Worm (Caenorhabditis elegans) whole organism, L1 larva: ENCODE results near the gene C33D9.8.

Source experiments
- C04F5.9 ChIP-seq: sonication (generic microtip); optimal IDR thresholded peaks from 2 replicates; lab custom pipeline; 2016; ENCODE audit warnings: missing genetic modification characterization, missing compliant biosample characterization
- ama-1 ChIP-seq: fragments of 150-350 bp; optimal IDR thresholded peaks from 2 replicates; lab custom pipeline; 2014
- elt-3 ChIP-seq, 6 experiments: fragments of 150-350 bp in 1 of 6; sonication (generic microtip); optimal IDR thresholded peaks; 2 replicates each; lab custom pipeline; 2017 to 2018; ENCODE audit warnings: missing biosample characterization in 6 of 6, missing genetic modification characterization in 6 of 6, inconsistent platforms in 1 of 6
- fos-1 ChIP-seq: fragments of 150-350 bp; optimal IDR thresholded peaks from 2 replicates; lab custom pipeline; 2014; ENCODE audit warnings: missing biosample characterization, missing genetic modification characterization
- lin-15B ChIP-seq: fragments of 150-350 bp; sonication (generic microtip); optimal IDR thresholded peaks from 3 replicates; lab custom pipeline; 2014; ENCODE audit warnings: missing biosample characterization, missing genetic modification characterization
- nhr-77 ChIP-seq: fragments of 150-350 bp; optimal IDR thresholded peaks from 2 replicates; lab custom pipeline; 2014; ENCODE audit warnings: missing biosample characterization, missing genetic modification characterization
- pqm-1 ChIP-seq: sonication (generic microtip); optimal IDR thresholded peaks from 3 replicates; lab custom pipeline; 2017; ENCODE audit warnings: missing biosample characterization, missing genetic modification characterization
- skn-1 ChIP-seq: fragments of 150-350 bp; optimal IDR thresholded peaks from 2 replicates; lab custom pipeline; 2014; ENCODE audit warnings: missing biosample characterization, missing genetic modification characterization
- snpc-4 ChIP-seq: fragments of 150-350 bp; optimal IDR thresholded peaks from 2 replicates; lab custom pipeline; 2014; ENCODE audit warnings: missing biosample characterization, missing genetic modification characterization
- zag-1 ChIP-seq: fragments of 150-350 bp; optimal IDR thresholded peaks from 2 replicates; lab custom pipeline; 2014; ENCODE audit warnings: missing biosample characterization, missing genetic modification characterization
- ztf-11 ChIP-seq, 2 experiments: sonication (generic microtip); optimal IDR thresholded peaks; 2 replicates each; lab custom pipeline; 2016 to 2017; ENCODE audit warnings: missing genetic modification characterization in 2 of 2, missing biosample characterization in 1 of 2, missing compliant biosample characterization in 1 of 2

- TF ChIP-seq nhr-77 (tag; lab: Kevin White, UChicago) (no peak), pqm-1 (no peak), lin-15B (tag; lab: Kevin White, UChicago) (no peak), skn-1 (tag; lab: Kevin White, UChicago) (no peak), elt-3 (tag; optimal IDR thresholded peaks at IDR 0.05; lab: Kevin White, UChicago) (peak in 2 of 6 experiments; percentile 18 to 36), ama-1 (lab: Kevin White, UChicago) (no peak), snpc-4 (tag; lab: Kevin White, UChicago) (no peak), fos-1 (tag; lab: Kevin White, UChicago) (no peak), ztf-11 (tag; optimal IDR thresholded peaks at IDR 0.05; lab: Kevin White, UChicago) (no peak), C04F5.9 (tag; lab: Kevin White, UChicago) (no peak), zag-1 (tag; lab: Kevin White, UChicago) (no peak)
Measured at ce11 chrIV:8822598-8822997, 36.0 kb upstream of the C33D9.8 start.
